Worm (Caenorhabditis elegans) whole organism, L2 larva: ENCODE measurements around the gene Y70G10A.4.

Source experiments
- F13H6.1 ChIP-seq: sonication (generic microtip); optimal IDR thresholded peaks from 2 replicates; lab custom pipeline; 2016; ENCODE audit warnings: missing genetic modification characterization, missing compliant biosample characterization
- R02D3.7 ChIP-seq: fragments of 150-350 bp; optimal IDR thresholded peaks from 2 replicates; lab custom pipeline; 2014; ENCODE audit warnings: missing biosample characterization, missing genetic modification characterization
- Y55F3AM.14 ChIP-seq: fragments of 200-800 bp; sonication (Bioruptor generic); optimal IDR thresholded peaks from 2 replicates; lab custom pipeline; 2018; ENCODE audit warnings: mild to moderate bottlenecking, missing genetic modification characterization, missing compliant biosample characterization
- alr-1 ChIP-seq: fragments of 150-350 bp; optimal IDR thresholded peaks from 2 replicates; lab custom pipeline; 2014; ENCODE audit warnings: missing biosample characterization, missing genetic modification characterization
- aly-2 ChIP-seq: fragments of 150-350 bp; optimal IDR thresholded peaks from 2 replicates; lab custom pipeline; 2014; ENCODE audit warnings: missing biosample characterization, missing genetic modification characterization
- ama-1 ChIP-seq: fragments of 150-350 bp; optimal IDR thresholded peaks from 2 replicates; lab custom pipeline; 2018; ENCODE audit warnings: inconsistent platforms
- blmp-1 ChIP-seq: sonication (generic microtip); optimal IDR thresholded peaks from 2 replicates; lab custom pipeline; 2017; ENCODE audit warnings: missing genetic modification characterization, mild to moderate bottlenecking, missing compliant biosample characterization, antibody characterized with exemption, moderate library complexity; ENCODE audit not compliant: insufficient read depth
- ceh-82 ChIP-seq: fragments of 150-350 bp; optimal IDR thresholded peaks from 2 replicates; lab custom pipeline; 2014; ENCODE audit warnings: missing biosample characterization, missing genetic modification characterization
- crh-2 ChIP-seq: sonication (generic microtip); optimal IDR thresholded peaks from 2 replicates; lab custom pipeline; 2017; ENCODE audit warnings: missing biosample characterization, missing genetic modification characterization
- egl-27 ChIP-seq: sonication (generic microtip); optimal IDR thresholded peaks from 3 replicates; lab custom pipeline; 2017; ENCODE audit warnings: missing biosample characterization, missing genetic modification reagents, missing genetic modification characterization
- elt-1 ChIP-seq: fragments of 150-350 bp; optimal IDR thresholded peaks from 2 replicates; lab custom pipeline; 2014; ENCODE audit warnings: missing biosample characterization, missing genetic modification characterization
- elt-3 ChIP-seq: sonication (generic microtip); optimal IDR thresholded peaks from 2 replicates; lab custom pipeline; 2017; ENCODE audit warnings: missing biosample characterization, missing genetic modification characterization
- fos-1 ChIP-seq: fragments of 150-350 bp; optimal IDR thresholded peaks from 2 replicates; lab custom pipeline; 2014; ENCODE audit warnings: missing biosample characterization, missing genetic modification characterization
- lin-11 ChIP-seq: fragments of 150-350 bp; sonication (generic microtip); optimal IDR thresholded peaks from 2 replicates; lab custom pipeline; 2014; ENCODE audit warnings: missing biosample characterization, missing genetic modification characterization, inconsistent platforms, mixed read lengths
- lin-39 ChIP-seq: fragments of 150-350 bp; optimal IDR thresholded peaks from 2 replicates; lab custom pipeline; 2014; ENCODE audit warnings: missing biosample characterization, missing genetic modification reagents, missing genetic modification characterization
- mab-5 ChIP-seq: fragments of 150-350 bp; optimal IDR thresholded peaks from 2 replicates; lab custom pipeline; 2014; ENCODE audit warnings: missing biosample characterization, missing genetic modification characterization
- mbf-1 ChIP-seq: sonication (generic microtip); optimal IDR thresholded peaks from 2 replicates; lab custom pipeline; 2017; ENCODE audit warnings: missing biosample characterization, missing genetic modification characterization
- mdl-1 ChIP-seq, 2 experiments: fragments of 150-350 bp in 1 of 2; sonication (generic microtip) in 1 of 2; optimal IDR thresholded peaks; 2 replicates each; lab custom pipeline; 2017; ENCODE audit warnings: missing biosample characterization in 2 of 2, missing genetic modification characterization in 2 of 2
- nhr-10 ChIP-seq: sonication (generic microtip); optimal IDR thresholded peaks from 2 replicates; lab custom pipeline; 2017; ENCODE audit warnings: missing biosample characterization, missing genetic modification characterization
- nhr-11 ChIP-seq: fragments of 150-350 bp; optimal IDR thresholded peaks from 2 replicates; lab custom pipeline; 2014; ENCODE audit warnings: missing biosample characterization, missing genetic modification characterization
- nhr-12 ChIP-seq: fragments of 150-350 bp; optimal IDR thresholded peaks from 2 replicates; lab custom pipeline; 2014; ENCODE audit warnings: missing biosample characterization, missing genetic modification characterization
- nhr-129 ChIP-seq: fragments of 150-350 bp; optimal IDR thresholded peaks from 2 replicates; lab custom pipeline; 2014; ENCODE audit warnings: missing biosample characterization, missing genetic modification characterization
- nhr-21 ChIP-seq: fragments of 150-350 bp; optimal IDR thresholded peaks from 2 replicates; lab custom pipeline; 2014; ENCODE audit warnings: missing biosample characterization, missing genetic modification characterization
- nhr-23 ChIP-seq: fragments of 150-350 bp; optimal IDR thresholded peaks from 2 replicates; lab custom pipeline; 2014; ENCODE audit warnings: missing biosample characterization, missing genetic modification reagents, missing genetic modification characterization
- nhr-237 ChIP-seq: fragments of 150-350 bp; optimal IDR thresholded peaks from 2 replicates; lab custom pipeline; 2014; ENCODE audit warnings: missing biosample characterization, missing genetic modification characterization
- nhr-25 ChIP-seq: fragments of 150-350 bp; sonication (generic microtip); optimal IDR thresholded peaks from 3 replicates; lab custom pipeline; 2014; ENCODE audit warnings: missing biosample characterization, missing genetic modification characterization
- nhr-6 ChIP-seq: fragments of 150-350 bp; optimal IDR thresholded peaks from 2 replicates; lab custom pipeline; 2014; ENCODE audit warnings: missing biosample characterization, missing genetic modification characterization
- nhr-77 ChIP-seq: fragments of 150-350 bp; optimal IDR thresholded peaks from 2 replicates; lab custom pipeline; 2014; ENCODE audit warnings: missing biosample characterization, missing genetic modification characterization
- peb-1 ChIP-seq: fragments of 150-350 bp; optimal IDR thresholded peaks from 2 replicates; lab custom pipeline; 2014; ENCODE audit warnings: missing biosample characterization, missing genetic modification characterization
- sem-4 ChIP-seq: fragments of 150-350 bp; optimal IDR thresholded peaks from 2 replicates; lab custom pipeline; 2014; ENCODE audit warnings: missing biosample characterization, missing genetic modification reagents, missing genetic modification characterization
- skn-1 ChIP-seq: sonication (generic microtip); optimal IDR thresholded peaks from 2 replicates; lab custom pipeline; 2017; ENCODE audit warnings: missing biosample characterization, missing genetic modification characterization
- sma-9 ChIP-seq, 2 experiments: fragments of 150-350 bp in 1 of 2; sonication (generic microtip) in 1 of 2; optimal IDR thresholded peaks; 2 replicates each; lab custom pipeline; 2014 to 2016; ENCODE audit warnings: missing genetic modification characterization in 2 of 2, mild to moderate bottlenecking in 1 of 2, missing biosample characterization in 1 of 2, missing compliant biosample characterization in 1 of 2, missing genetic modification reagents in 1 of 2, moderate library complexity in 1 of 2
- snpc-4 ChIP-seq: fragments of 150-350 bp; optimal IDR thresholded peaks from 2 replicates; lab custom pipeline; 2014; ENCODE audit warnings: missing biosample characterization, missing genetic modification characterization
- unc-39 ChIP-seq: fragments of 150-350 bp; optimal IDR thresholded peaks from 2 replicates; lab custom pipeline; 2014; ENCODE audit warnings: missing biosample characterization, missing genetic modification characterization
- unc-55 ChIP-seq: fragments of 150-350 bp; sonication (generic microtip); optimal IDR thresholded peaks from 3 replicates; lab custom pipeline; 2014; ENCODE audit warnings: missing biosample characterization, missing genetic modification reagents, missing genetic modification characterization
- zag-1 ChIP-seq: fragments of 150-350 bp; optimal IDR thresholded peaks from 2 replicates; lab custom pipeline; 2014; ENCODE audit warnings: missing biosample characterization, missing genetic modification characterization
- ztf-1 ChIP-seq: fragments of 200-800 bp; sonication (Bioruptor generic); conservative IDR thresholded peaks from 2 replicates; pipeline ENCODE4 v1.3.6; 2022; ENCODE audit warnings: missing genetic modification characterization, missing compliant biosample characterization
- ztf-11 ChIP-seq: sonication (generic microtip); optimal IDR thresholded peaks from 2 replicates; lab custom pipeline; 2017; ENCODE audit warnings: missing biosample characterization, missing genetic modification characterization

Gene Y70G10A.4

DNA sequence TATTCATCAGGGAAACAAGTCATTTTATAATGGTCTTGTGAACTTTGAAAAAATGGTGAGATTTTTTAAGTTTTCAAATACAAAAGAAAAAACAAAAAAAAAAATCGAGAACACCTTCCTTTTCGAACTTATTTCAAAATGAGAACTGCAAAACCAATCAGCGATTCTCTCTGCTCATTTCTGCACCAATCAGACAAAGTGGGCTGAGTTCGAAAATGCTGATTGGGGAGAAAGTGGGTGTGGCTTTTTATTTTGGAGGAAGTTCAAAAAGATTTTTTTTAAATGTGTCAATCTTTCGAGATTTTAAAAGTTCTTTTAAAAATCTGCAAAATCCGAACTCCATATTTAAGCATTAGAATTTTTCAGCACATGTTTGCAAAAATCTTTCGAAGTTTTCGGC, 27.4 kb upstream of the Y70G10A.4 start:
- TF ChIP-seq ztf-11 (tag; lab: Kevin White, UChicago) (no peak), nhr-129 (tag; lab: Kevin White, UChicago) (no peak), skn-1 (no peak), elt-1 (no peak), nhr-6 (tag; lab: Kevin White, UChicago) (no peak), ceh-82 (no peak), nhr-21 (no peak), mdl-1 (tag; optimal IDR thresholded peaks at IDR 0.05; lab: Kevin White, UChicago) (no peak)
- TF ChIP-seq, all 48 proteins: peak for 0

- TF ChIP-seq mab-5 (tag; lab: Kevin White, UChicago) (no peak), aly-2 (tag; lab: Kevin White, UChicago) (no peak), nhr-21 (no peak), nhr-77 (no peak), nhr-10 (tag; lab: Kevin White, UChicago) (no peak), nhr-23 (tag; lab: Kevin White, UChicago) (no peak), mbf-1 (no peak), R02D3.7 (no peak), alr-1 (tag; lab: Kevin White, UChicago) (no peak), unc-55 (GFP tag; lab: Kevin White, UChicago) (no peak), ama-1 (lab: Kevin White, UChicago) (no peak), sma-9 (GFP tag; optimal IDR thresholded peaks at IDR 0.05; lab: Kevin White, UChicago) (no peak), sma-9 (tag; optimal IDR thresholded peaks at IDR 0.05; lab: Kevin White, UChicago) (no peak), snpc-4 (tag; lab: Kevin White, UChicago) (no peak), peb-1 (no peak), elt-3 (tag; lab: Kevin White, UChicago) (no peak), crh-2 (tag; lab: Kevin White, UChicago) (no peak), nhr-25 (tag; lab: Kevin White, UChicago) (no peak), sem-4 (tag; lab: Kevin White, UChicago) (no peak), nhr-11 (tag; lab: Kevin White, UChicago) (no peak)
Measured at ce11 chrIII:10195911-10196310, 26.0 kb upstream of the Y70G10A.4 start.

DNA sequence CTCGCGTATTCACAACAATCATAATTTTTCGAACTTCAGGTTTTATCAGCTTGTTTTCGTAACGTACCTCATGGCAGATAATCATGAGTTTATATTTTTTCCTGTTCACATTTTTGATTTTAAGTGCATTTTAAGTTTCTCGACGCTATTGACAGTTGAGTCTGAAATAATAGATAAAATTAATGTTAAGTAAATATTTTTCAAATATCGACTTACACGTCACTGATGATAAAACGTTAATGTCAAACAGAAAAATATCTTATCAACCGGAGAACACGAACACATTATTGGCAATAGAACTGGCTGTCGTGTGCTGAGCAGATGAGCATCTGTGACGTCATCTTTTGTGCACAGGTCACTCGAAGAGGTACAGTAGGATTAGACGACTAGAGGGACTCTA, 25.2 kb upstream of the Y70G10A.4 start:
- TF ChIP-seq lin-11 (tag; lab: Kevin White, UChicago) (no peak), nhr-237 (no peak), ztf-11 (tag; lab: Kevin White, UChicago) (no peak), elt-1 (no peak), unc-39 (tag; lab: Kevin White, UChicago) (no peak), zag-1 (tag; lab: Kevin White, UChicago) (no peak), R02D3.7 (no peak), nhr-6 (tag; lab: Kevin White, UChicago) (no peak), egl-27 (tag; lab: Kevin White, UChicago) (no peak), snpc-4 (tag; lab: Kevin White, UChicago) (no peak), Y55F3AM.14 (GFP tag; lab: Kevin White, UChicago) (no peak), sma-9 (GFP tag; optimal IDR thresholded peaks at IDR 0.05; lab: Kevin White, UChicago) (no peak), sma-9 (tag; optimal IDR thresholded peaks at IDR 0.05; lab: Kevin White, UChicago) (no peak), fos-1 (tag; lab: Kevin White, UChicago) (no peak), mdl-1 (tag; optimal IDR thresholded peaks at IDR 0.05; lab: Kevin White, UChicago) (no peak), ztf-1 (GFP tag; lab: Robert Waterston, UW) (no peak), blmp-1 (tag; lab: Kevin White, UChicago) (no peak)

DNA sequence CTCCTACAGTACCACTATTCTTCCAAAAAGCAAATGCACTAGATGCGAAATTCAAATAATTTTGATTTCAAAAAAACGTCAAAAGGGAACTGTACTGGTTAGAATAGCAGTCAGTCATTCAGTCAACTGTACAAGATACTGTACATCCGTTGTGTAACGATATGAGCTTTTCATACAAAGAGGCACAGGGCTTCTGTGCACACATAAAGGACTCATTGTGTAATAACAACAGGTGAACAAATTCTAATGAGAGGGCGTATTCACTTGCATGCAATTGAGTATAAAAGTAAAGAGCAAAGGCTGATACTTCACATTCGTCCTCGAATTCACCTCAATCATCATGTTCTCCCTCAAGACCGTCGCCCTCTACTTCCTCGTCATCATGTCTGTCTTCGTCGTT, 24.5 kb upstream of the Y70G10A.4 start, which contains the start of gene dod-6:
dod-6 (plus strand) TSS at position 301 of the 400 bp plus-strand sequence.
- TF ChIP-seq nhr-10 (tag; lab: Kevin White, UChicago), result no peak
- no peak for TF ChIP-seq zag-1 (tag; lab: Kevin White, UChicago)
- TF ChIP-seq nhr-12 (tag; lab: Kevin White, UChicago), result no peak
- no peak for TF ChIP-seq lin-39 (tag; lab: Kevin White, UChicago)
- TF ChIP-seq ztf-11 (tag; lab: Kevin White, UChicago), result no peak
- TF ChIP-seq F13H6.1 (tag; lab: Kevin White, UChicago), result no peak
- no peak for TF ChIP-seq nhr-25 (tag; lab: Kevin White, UChicago)
- no peak for TF ChIP-seq ceh-82
- no peak for TF ChIP-seq ztf-1 (GFP tag; lab: Robert Waterston, UW)
- TF ChIP-seq fos-1 (tag; lab: Kevin White, UChicago), result no peak
